Worm (Caenorhabditis elegans): Measurements from ENCODE around the gene C25G4.3.

C25G4.3 gene

ce11 chrIV:12468359-12468758 lies 22.7 kb upstream of the C25G4.3 start, which contains the start of gene igdb-2:
Gene igdb-2, plus strand, starts transcription at chrIV:12468659.
- TF ChIP-seq C06A6.2 (GFP tag; conservative IDR thresholded peaks at IDR 0.05) (no peak), T07F8.4 (tag; optimal IDR thresholded peaks at IDR 0.05) (no peak), ztf-26 (tag; optimal IDR thresholded peaks at IDR 0.05) (no peak), chd-7 (tag; optimal IDR thresholded peaks at IDR 0.05) (no peak)

- TF ChIP-seq sptf-2 (GFP tag; optimal IDR thresholded peaks at IDR 0.05) (no peak), F57C9.4 (tag; optimal IDR thresholded peaks at IDR 0.05) (no peak), F10E7.11 (tag; optimal IDR thresholded peaks at IDR 0.05) (no peak), F39B2.1 (GFP tag; IDR thresholded peaks at IDR 0.05) (no peak), lin-40 (tag; optimal IDR thresholded peaks at IDR 0.05) (no peak), hmg-1.2 (GFP tag; IDR thresholded peaks at IDR 0.05) (peak; percentile 41; the same call in 1 of the 2 replicates), aptf-2 (GFP tag; conservative IDR thresholded peaks at IDR 0.05) (0 out of 2 replicates have a peak, but pooled peaks have one; percentile 60)
Observed at ce11 chrIV:12467761-12468160, 22.1 kb upstream of the C25G4.3 start.

- TF ChIP-seq madf-6 (GFP tag; IDR thresholded peaks at IDR 0.05), result no peak
Observed at ce11 chrIV:12464822-12465221, 19.1 kb upstream of the C25G4.3 start.

- no peak for TF ChIP-seq gei-17 (GFP tag; optimal IDR thresholded peaks at IDR 0.05)
- no peak for TF ChIP-seq cebp-1 (GFP tag; IDR thresholded peaks at IDR 0.05)
- TF ChIP-seq cebp-1 (tag; optimal IDR thresholded peaks at IDR 0.05), result no peak
Observed at ce11 chrIV:12463370-12463769, 17.7 kb upstream of the C25G4.3 start, which contains the start of gene C25G4.8. Gene C25G4.8, minus strand, starts transcription at chrIV:12463470.

ce11 chrIV:12456613-12457012 lies 10.9 kb upstream of the C25G4.3 start, which contains the start of gene C25G4.7:
Gene C25G4.7, plus strand, starts transcription at chrIV:12456913.
- TF ChIP-seq aptf-2 (GFP tag; conservative IDR thresholded peaks at IDR 0.05) (no peak), ceh-27 (GFP tag; optimal IDR thresholded peaks at IDR 0.05) (no peak), him-1 (tag; optimal IDR thresholded peaks at IDR 0.05) (no peak), lin-54 (GFP tag; optimal IDR thresholded peaks at IDR 0.05) (no peak), repo-1 (tag; optimal IDR thresholded peaks at IDR 0.05) (no peak)

- TF ChIP-seq somi-1 (GFP tag; optimal IDR thresholded peaks at IDR 0.05) (no peak), attf-5 (GFP tag; optimal IDR thresholded peaks at IDR 0.05) (no peak)
Observed at ce11 chrIV:12454750-12455149, 9.1 kb upstream of the C25G4.3 start, which contains the start of gene smz-1. Gene smz-1, plus strand, starts transcription at chrIV:12455050.

- TF ChIP-seq efl-1 (GFP tag; optimal IDR thresholded peaks at IDR 0.05) (no peak), lsl-1 (GFP tag; optimal IDR thresholded peaks at IDR 0.05) (peak; percentile 71)
Observed at ce11 chrIV:12454115-12454514, 8.4 kb upstream of the C25G4.3 start, which contains the start of gene spe-44. Gene spe-44, minus strand, starts transcription at chrIV:12454215.

- TF ChIP-seq ccch-3 (GFP tag; optimal IDR thresholded peaks at IDR 0.05) (no peak), lin-26 (GFP tag; IDR thresholded peaks at IDR 0.05) (no peak), madf-6 (GFP tag; IDR thresholded peaks at IDR 0.05) (peak; percentile 49), mel-28 (tag; optimal IDR thresholded peaks at IDR 0.05; ENCODE audit: borderline replicate concordance) (no peak), ekl-4 (GFP tag; IDR thresholded peaks at IDR 0.05) (0 out of 2 replicates have a peak, but pooled peaks have one; percentile 47), dox-1 (GFP tag; IDR thresholded peaks at IDR 0.05) (no peak), Y95B8A.8 (GFP tag; IDR thresholded peaks at IDR 0.05) (no peak), tbx-9 (tag; optimal IDR thresholded peaks at IDR 0.05; ENCODE audit: borderline replicate concordance) (no peak), F22D6.2 (tag; optimal IDR thresholded peaks at IDR 0.05) (no peak), snpc-4 (GFP tag; optimal IDR thresholded peaks at IDR 0.05) (no peak), snpc-4 (tag; optimal IDR thresholded peaks at IDR 0.05) (peak in 2 of 4 experiments; percentile 13 to 14), C06A6.2 (GFP tag; conservative IDR thresholded peaks at IDR 0.05) (no peak), madf-8 (GFP tag; conservative IDR thresholded peaks at IDR 0.05) (peak; percentile 21; the same call in 1 of the 2 replicates), K11D2.4 (GFP tag; IDR thresholded peaks at IDR 0.05) (no peak), snpc-1.1 (tag; optimal IDR thresholded peaks at IDR 0.05; ENCODE audit: insufficient read depth) (no peak)
Observed at ce11 chrIV:12451225-12451831, 5.6 kb upstream of the C25G4.3 start, which contains the start of gene dpy-26. Gene dpy-26, minus strand, starts transcription at chrIV:12451335.

Data from whole organism, young adult.